Worm (Caenorhabditis elegans) whole organism, young adult: ENCODE data around the gene chil-15.

ENCODE experiments used
- B0019.2 ChIP-seq: fragments of 200-800 bp; sonication (Bioruptor generic); conservative IDR thresholded peaks from 2 replicates; pipeline ENCODE4 v1.3.6; 2022; ENCODE audit warnings: missing genetic modification reagents, missing genetic modification characterization, missing compliant biosample characterization
- B0035.1 ChIP-seq: sonication (generic microtip); optimal IDR thresholded peaks from 2 replicates; lab custom pipeline; 2016; ENCODE audit warnings: missing genetic modification characterization, mild to moderate bottlenecking, missing compliant biosample characterization, missing genotype, missing genetic modification reagents
- B0261.1 ChIP-seq: sonication (generic microtip); optimal IDR thresholded peaks from 2 replicates; lab custom pipeline; 2016; ENCODE audit warnings: mild to moderate bottlenecking, missing genetic modification characterization, moderate library complexity, missing compliant biosample characterization
- C17E4.6 ChIP-seq: fragments of 200-800 bp; sonication (Bioruptor generic); IDR thresholded peaks from 2 replicates; pipeline ENCODE4 v1.3.6; 2022; ENCODE audit warnings: missing genetic modification reagents, missing genetic modification characterization, missing compliant biosample characterization
- F22D6.2 ChIP-seq: sonication (generic microtip); optimal IDR thresholded peaks from 2 replicates; lab custom pipeline; 2016; ENCODE audit warnings: mild to moderate bottlenecking, missing genetic modification characterization, missing compliant biosample characterization
- F23B12.7 ChIP-seq: sonication (generic microtip); optimal IDR thresholded peaks from 2 replicates; lab custom pipeline; 2017; ENCODE audit warnings: missing genetic modification characterization, mild to moderate bottlenecking, missing compliant biosample characterization, antibody characterized with exemption, moderate library complexity; ENCODE audit not compliant: insufficient read depth
- F49E8.2 ChIP-seq: sonication (generic microtip); optimal IDR thresholded peaks from 3 replicates; lab custom pipeline; 2017; ENCODE audit warnings: missing genetic modification characterization, mild to moderate bottlenecking, missing compliant biosample characterization, antibody characterized with exemption, moderate library complexity; ENCODE audit not compliant: insufficient read depth
- F55B11.4 ChIP-seq: sonication (generic microtip); optimal IDR thresholded peaks from 2 replicates; lab custom pipeline; 2016; ENCODE audit warnings: missing compliant biosample characterization, missing genetic modification characterization, borderline replicate concordance; ENCODE audit not compliant: insufficient read depth
- Y67H2A.10 ChIP-seq: fragments of 200-800 bp; sonication (Bioruptor generic); conservative IDR thresholded peaks from 2 replicates; pipeline ENCODE4 v1.3.6; 2022; ENCODE audit warnings: missing genetic modification reagents, missing genetic modification characterization, missing compliant biosample characterization
- Y79H2A.3 ChIP-seq: fragments of 200-800 bp; sonication (Bioruptor generic); conservative IDR thresholded peaks from 2 replicates; pipeline ENCODE4 v1.3.6; 2022; ENCODE audit warnings: missing genetic modification reagents, missing genetic modification characterization, missing compliant biosample characterization
- aptf-3 ChIP-seq: fragments of 200-800 bp; sonication (Bioruptor generic); IDR thresholded peaks from 2 replicates; pipeline ENCODE4 v1.3.6; 2022; ENCODE audit warnings: missing genetic modification characterization, missing compliant biosample characterization
- bed-2 ChIP-seq: fragments of 200-800 bp; sonication (Bioruptor generic); IDR thresholded peaks from 2 replicates; pipeline ENCODE4 v1.3.6; 2022; ENCODE audit warnings: missing genetic modification reagents, missing genetic modification characterization, missing compliant biosample characterization
- ceh-40 ChIP-seq: fragments of 200-800 bp; sonication (Bioruptor generic); IDR thresholded peaks from 2 replicates; pipeline ENCODE4 v1.3.6; 2022; ENCODE audit warnings: missing genetic modification characterization, missing compliant biosample characterization
- dox-1 ChIP-seq: fragments of 200-800 bp; sonication (Bioruptor generic); IDR thresholded peaks from 2 replicates; pipeline ENCODE4 v1.3.6; 2022; ENCODE audit warnings: missing genetic modification reagents, missing genetic modification characterization, missing compliant biosample characterization
- dpl-1 ChIP-seq: fragments of 150-350 bp; optimal IDR thresholded peaks from 2 replicates; lab custom pipeline; 2014; ENCODE audit warnings: missing biosample characterization, missing genetic modification reagents, missing genetic modification characterization
- egl-18 ChIP-seq: fragments of 200-800 bp; sonication (Bioruptor generic); IDR thresholded peaks from 2 replicates; pipeline ENCODE4 v1.3.6; 2022; ENCODE audit warnings: missing genetic modification reagents, missing genetic modification characterization, missing compliant biosample characterization
- egrh-3 ChIP-seq: fragments of 200-800 bp; sonication (Bioruptor generic); IDR thresholded peaks from 2 replicates; pipeline ENCODE4 v1.3.6; 2022; ENCODE audit warnings: missing genetic modification reagents, missing genetic modification characterization, missing compliant biosample characterization
- fkh-3 ChIP-seq: sonication (generic microtip); optimal IDR thresholded peaks from 2 replicates; lab custom pipeline; 2016; ENCODE audit warnings: mild to moderate bottlenecking, missing genetic modification characterization, missing compliant biosample characterization
- gei-17 ChIP-seq: fragments of 200-800 bp; sonication (Bioruptor generic); optimal IDR thresholded peaks from 2 replicates; lab custom pipeline; 2018; ENCODE audit warnings: mild to moderate bottlenecking, missing genetic modification characterization, missing compliant biosample characterization
- him-1 ChIP-seq: sonication (generic microtip); optimal IDR thresholded peaks from 2 replicates; lab custom pipeline; 2016; ENCODE audit warnings: missing genotype, missing genetic modification reagents, missing genetic modification characterization, missing compliant biosample characterization
- lin-40 ChIP-seq: sonication (generic microtip); optimal IDR thresholded peaks from 2 replicates; lab custom pipeline; 2016; ENCODE audit warnings: missing genetic modification characterization, mild to moderate bottlenecking, missing compliant biosample characterization, missing genotype, missing genetic modification reagents
- lin-54 ChIP-seq: fragments of 200-800 bp; sonication (Bioruptor generic); optimal IDR thresholded peaks from 2 replicates; lab custom pipeline; 2018; ENCODE audit warnings: mild to moderate bottlenecking, missing genetic modification characterization, missing compliant biosample characterization
- lsl-1 ChIP-seq: fragments of 200-800 bp; sonication (Bioruptor generic); optimal IDR thresholded peaks from 2 replicates; lab custom pipeline; 2018; ENCODE audit warnings: mild to moderate bottlenecking, missing genetic modification characterization, moderate library complexity, missing compliant biosample characterization
- mcd-1 ChIP-seq: fragments of 200-800 bp; sonication (Bioruptor generic); IDR thresholded peaks from 2 replicates; pipeline ENCODE4 v1.3.6; 2022; ENCODE audit warnings: missing genetic modification reagents, missing genetic modification characterization, missing compliant biosample characterization
- mxl-1 ChIP-seq: sonication (generic microtip); optimal IDR thresholded peaks from 2 replicates; lab custom pipeline; 2016; ENCODE audit warnings: missing genetic modification characterization, missing compliant biosample characterization
- nfyb-1 ChIP-seq: fragments of 200-800 bp; sonication (Bioruptor generic); IDR thresholded peaks from 2 replicates; pipeline ENCODE4 v1.3.6; 2022; ENCODE audit warnings: missing genetic modification reagents, missing genetic modification characterization, missing compliant biosample characterization
- nhr-80 ChIP-seq: sonication (generic microtip); optimal IDR thresholded peaks from 2 replicates; lab custom pipeline; 2016; ENCODE audit warnings: missing genetic modification characterization, missing compliant biosample characterization
- rpc-1 ChIP-seq, 2 experiments: fragments of 150-350 bp in 1 of 2; sonication (generic microtip) in 1 of 2; optimal IDR thresholded peaks; 2 replicates each; lab custom pipeline; 2014 to 2018; ENCODE audit warnings: missing biosample characterization in 1 of 2, missing genetic modification characterization in 1 of 2, missing genetic modification reagents in 1 of 2, missing genotype in 1 of 2
- snpc-4 ChIP-seq, 5 experiments: fragments of 150-350 bp in 1 of 5; sonication (generic microtip) in 4 of 5; optimal IDR thresholded peaks; 2 replicates each; lab custom pipeline; 2014 to 2018; ENCODE audit warnings: missing genetic modification characterization in 5 of 5, missing biosample characterization in 3 of 5, antibody characterized with exemption in 2 of 5, mild to moderate bottlenecking in 2 of 5, missing compliant biosample characterization in 2 of 5, missing genotype in 2 of 5, moderate library complexity in 2 of 5, missing genetic modification reagents in 1 of 5
- somi-1 ChIP-seq: fragments of 200-800 bp; sonication (Bioruptor generic); optimal IDR thresholded peaks from 2 replicates; lab custom pipeline; 2018; ENCODE audit warnings: mild to moderate bottlenecking, missing genetic modification characterization, missing compliant biosample characterization
- tbp1 ChIP-seq: fragments of 200-800 bp; sonication (Bioruptor generic); optimal IDR thresholded peaks from 2 replicates; lab custom pipeline; 2018; ENCODE audit warnings: mild to moderate bottlenecking, missing genetic modification characterization, missing compliant biosample characterization
- tbx-9 ChIP-seq: sonication (generic microtip); optimal IDR thresholded peaks from 2 replicates; lab custom pipeline; 2016; ENCODE audit warnings: borderline replicate concordance, missing genetic modification characterization, inconsistent platforms, missing compliant biosample characterization
- zfh-2 ChIP-seq: fragments of 200-800 bp; sonication (Bioruptor generic); conservative IDR thresholded peaks from 2 replicates; pipeline ENCODE4 v1.3.6; 2022; ENCODE audit warnings: missing genetic modification reagents, missing genetic modification characterization, missing compliant biosample characterization

Gene chil-15

DNA sequence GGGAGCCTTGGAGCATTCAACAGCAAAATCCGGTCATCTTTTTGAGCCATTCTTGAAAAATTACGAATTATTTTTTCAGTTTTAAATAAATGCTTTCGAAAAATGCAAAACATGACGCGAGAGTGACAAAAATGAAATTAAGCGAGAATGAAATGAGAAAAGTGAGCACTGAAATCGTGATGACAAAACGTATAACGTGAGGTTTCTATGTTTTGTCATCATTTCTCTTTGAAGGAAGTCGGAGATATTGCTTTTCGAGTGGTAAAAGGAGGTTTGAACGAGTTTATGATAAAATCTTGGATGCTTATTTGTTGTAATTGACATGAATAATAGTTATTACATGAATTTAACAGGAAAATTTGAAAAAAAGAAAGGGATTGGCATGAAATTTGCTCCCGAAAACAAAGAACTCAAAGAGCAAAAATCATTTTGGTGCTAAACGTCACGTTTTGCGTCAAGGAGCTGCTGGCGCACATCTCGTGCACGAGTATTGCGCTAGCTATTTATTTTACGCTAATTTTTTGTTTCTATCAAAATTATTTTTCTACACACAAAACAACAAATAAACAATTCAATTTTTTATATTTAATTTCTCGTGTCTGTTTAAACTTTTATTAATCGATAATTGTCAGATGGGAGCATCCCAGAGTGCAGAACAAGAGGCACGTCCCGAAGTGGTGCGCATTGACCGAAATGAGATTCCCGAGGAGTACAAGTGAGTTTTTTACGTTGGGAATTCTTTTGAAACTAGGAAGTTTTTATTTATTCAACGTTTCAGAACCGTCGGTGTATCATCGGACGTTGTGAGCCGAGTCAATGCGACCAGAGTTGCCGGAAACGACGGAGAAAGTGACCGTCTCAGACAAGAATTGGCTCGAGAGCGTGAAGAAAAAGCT lies 26.8 kb downstream of the chil-15 start, which contains the start of the genes gss-1 and chch-3 (continued):
- TF ChIP-seq snpc-4 (GFP tag; optimal IDR thresholded peaks at IDR 0.05; lab: Kevin White, UChicago) (no peak), snpc-4 (tag; optimal IDR thresholded peaks at IDR 0.05; lab: Kevin White, UChicago) (peak in 1 of 4 experiments; percentile 21), lin-54 (GFP tag; lab: Kevin White, UChicago) (peak; percentile 49), zfh-2 (no peak), lsl-1 (GFP tag; lab: Kevin White, UChicago) (peak; percentile 22), dox-1 (GFP tag; lab: Robert Waterston, UW) (peak; percentile 53), nfyb-1 (GFP tag; lab: Robert Waterston, UW) (no peak)

- no peak for TF ChIP-seq mcd-1 (GFP tag; lab: Robert Waterston, UW)
- peak; percentile 49 for TF ChIP-seq nhr-80 (tag; lab: Kevin White, UChicago)
- no peak for TF ChIP-seq tbx-9 (tag; lab: Kevin White, UChicago)
- TF ChIP-seq lin-40 (tag; lab: Kevin White, UChicago): no peak
These were observed 31.3 kb downstream of the chil-15 start, which contains the start of gene arrd-3 for ce11 chrII:9412086-9412608. Gene arrd-3 (plus strand): TSS chrII:9412558.

DNA sequence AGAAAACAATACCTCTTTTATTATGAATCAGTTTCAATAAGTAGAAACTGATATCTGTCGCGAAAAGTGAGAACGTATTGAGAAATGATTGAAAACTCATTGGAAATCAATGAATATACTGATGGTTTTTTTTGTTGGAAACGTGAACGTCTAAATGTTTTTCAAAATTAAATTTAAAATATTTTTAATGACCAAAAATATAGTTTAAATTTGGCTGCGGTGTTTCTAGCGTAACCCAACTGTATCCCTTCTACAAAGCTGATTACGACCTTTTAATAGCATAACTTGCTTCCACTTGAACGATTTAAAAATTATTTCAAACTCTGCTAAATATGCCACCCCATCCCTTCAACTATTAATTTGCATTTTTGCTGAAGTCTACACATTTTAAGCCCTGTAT lies 31.9 kb downstream of the chil-15 start, which contains the start of gene M176.9:
TSS of gene M176.9 (minus strand) at position 101 of the 400 bp plus-strand sequence.
- TF ChIP-seq F22D6.2 (tag; lab: Kevin White, UChicago): no peak
- no peak for TF ChIP-seq B0019.2 (GFP tag; lab: Robert Waterston, UW)
- no peak for TF ChIP-seq somi-1 (GFP tag; lab: Kevin White, UChicago)
- TF ChIP-seq F49E8.2 (tag; lab: Kevin White, UChicago): no peak
- no peak for TF ChIP-seq tbp1
- no peak for TF ChIP-seq F23B12.7 (tag; lab: Kevin White, UChicago)

ce11 chrII:9407469-9407868 lies 36.0 kb downstream of the chil-15 start, which contains the start of gene arrd-2:
Gene arrd-2 (plus strand): TSS chrII:9407769.
- no peak for TF ChIP-seq Y79H2A.3 (GFP tag; lab: Robert Waterston, UW)
- no peak for TF ChIP-seq C17E4.6
- TF ChIP-seq fkh-3 (tag; lab: Kevin White, UChicago): no peak
- TF ChIP-seq lin-40 (tag; lab: Kevin White, UChicago): no peak
- TF ChIP-seq egl-18 (GFP tag; lab: Robert Waterston, UW): no peak
- no peak for TF ChIP-seq Y67H2A.10 (GFP tag; lab: Robert Waterston, UW)
- no peak for TF ChIP-seq F49E8.2 (tag; lab: Kevin White, UChicago)

DNA sequence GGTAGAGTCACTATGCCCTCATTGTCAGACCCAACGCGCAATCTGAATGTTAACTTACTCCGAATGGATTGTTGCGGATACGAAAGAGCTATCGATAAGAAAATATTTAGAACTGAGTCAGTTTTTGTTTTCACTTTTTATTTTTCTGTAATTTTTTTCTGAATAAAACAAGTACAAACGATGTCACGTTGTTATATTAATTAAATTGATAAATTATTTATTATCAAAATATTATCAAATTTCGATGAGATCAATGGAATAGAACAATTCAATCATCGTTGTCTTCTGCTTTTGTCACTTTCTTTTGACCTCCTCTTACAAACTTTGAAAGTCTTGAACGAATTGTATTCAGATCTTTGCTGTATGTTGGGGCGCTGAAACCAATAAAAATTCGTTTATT lies 36.4 kb downstream of the chil-15 start, which contains the start of gene mpz-6:
TSS of gene mpz-6 (minus strand) at position 101 of the 400 bp plus-strand sequence.
- no peak for TF ChIP-seq bed-2 (GFP tag; lab: Robert Waterston, UW)
- no peak for TF ChIP-seq aptf-3 (GFP tag; lab: Robert Waterston, UW)
- TF ChIP-seq Y67H2A.10 (GFP tag; lab: Robert Waterston, UW): no peak
- no peak for TF ChIP-seq lin-54 (GFP tag; lab: Kevin White, UChicago)
- no peak for TF ChIP-seq B0035.1 (tag; lab: Kevin White, UChicago)
- TF ChIP-seq rpc-1 (optimal IDR thresholded peaks at IDR 0.05; lab: Kevin White, UChicago): no peak
- no peak for TF ChIP-seq rpc-1 (tag; optimal IDR thresholded peaks at IDR 0.05; lab: Kevin White, UChicago)
- TF ChIP-seq B0261.1 (tag; lab: Kevin White, UChicago): no peak
- no peak for TF ChIP-seq dpl-1 (GFP tag; lab: Kevin White, UChicago)
- no peak for TF ChIP-seq egrh-3
- TF ChIP-seq him-1 (tag; lab: Kevin White, UChicago): no peak
- no peak for TF ChIP-seq gei-17 (GFP tag; lab: Kevin White, UChicago)
- no peak for TF ChIP-seq dox-1 (GFP tag; lab: Robert Waterston, UW)
- TF ChIP-seq ceh-40 (GFP tag; lab: Robert Waterston, UW): no peak
- TF ChIP-seq mxl-1 (tag; lab: Kevin White, UChicago): no peak
- no peak for TF ChIP-seq F55B11.4 (tag; lab: Kevin White, UChicago)
- TF ChIP-seq, all 124 proteins: peak for 0
